Fruit fly (Drosophila melanogaster): ENCODE results near the gene CG12268.
A peak's percentile ranks its signal among the peaks of the same experiment; 100 is the strongest.

Gene CG12268

DNA sequence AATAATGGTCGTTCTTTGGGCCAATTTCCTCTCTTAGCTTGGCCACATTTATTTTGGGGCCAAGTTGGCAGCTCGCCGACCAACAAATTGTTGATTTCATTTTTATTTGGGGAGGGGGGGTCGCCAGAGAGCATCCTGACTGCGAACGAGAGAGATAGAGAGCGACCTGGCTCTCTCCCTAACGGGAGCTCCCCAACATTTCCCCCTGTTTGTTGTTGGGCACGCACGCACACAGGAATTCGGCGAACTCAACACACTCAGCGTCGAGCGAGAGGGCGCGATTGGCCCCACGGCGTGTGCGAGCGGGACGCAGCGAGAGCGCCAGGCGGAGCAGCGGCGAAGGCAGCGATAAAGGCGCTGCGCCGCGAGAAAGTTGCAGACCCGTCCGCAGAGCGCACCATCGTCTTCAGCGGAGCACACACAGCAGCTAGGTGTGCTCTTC, 14.6 kb upstream of the CG12268 start, which contains the start of gene CG31140 (continued):
- TF ChIP-seq Oaz (GFP tag; IDR thresholded peaks at IDR 0.05) (no peak), cato (GFP tag; optimal IDR thresholded peaks at IDR 0.05; ENCODE audit: borderline replicate concordance) (no peak), Aef1 (GFP tag; IDR thresholded peaks at IDR 0.05) (peak; percentile 41; the same call in 1 of the 3 replicates), her (GFP tag; optimal IDR thresholded peaks at IDR 0.05) (no peak), Max (GFP tag; optimal IDR thresholded peaks at IDR 0.05) (no peak), CG10462 (GFP tag; optimal IDR thresholded peaks at IDR 0.05) (no peak), kah (GFP tag; optimal IDR thresholded peaks at IDR 0.05) (peak; percentile 27), CG13894 (tag; optimal IDR thresholded peaks at IDR 0.05) (no peak), fu2 (GFP tag; optimal IDR thresholded peaks at IDR 0.05) (no peak), CG18619 (GFP tag; optimal IDR thresholded peaks at IDR 0.05) (no peak), Atf3 (GFP tag; optimal IDR thresholded peaks at IDR 0.05) (no peak), Bgb (GFP tag; IDR thresholded peaks at IDR 0.05; ENCODE audit: partially characterized antibody) (peak; percentile 30; the same call in 1 of the 2 replicates), ara (GFP tag; IDR thresholded peaks at IDR 0.05) (no peak), CG15073 (GFP tag; optimal IDR thresholded peaks at IDR 0.05) (no peak), CG14667 (GFP tag; IDR thresholded peaks at IDR 0.05) (no peak), disco-r (GFP tag; optimal IDR thresholded peaks at IDR 0.05) (no peak), dmrt99B (tag; optimal IDR thresholded peaks at IDR 0.05) (peak; percentile 7), NFAT (GFP tag; IDR thresholded peaks at IDR 0.05) (no peak), CG32772 (GFP tag; IDR thresholded peaks at IDR 0.05) (no peak), ro (GFP tag; IDR thresholded peaks at IDR 0.05) (no peak), CG11560 (tag; IDR thresholded peaks at IDR 0.05) (no peak), CG9215 (GFP tag; IDR thresholded peaks at IDR 0.05) (no peak), psq (GFP tag; optimal IDR thresholded peaks at IDR 0.05) (no peak), ind (GFP tag; optimal IDR thresholded peaks at IDR 0.05) (no peak), exex (tag; optimal IDR thresholded peaks at IDR 0.05) (no peak), lbe (GFP tag; optimal IDR thresholded peaks at IDR 0.05) (no peak), tin (GFP tag; optimal IDR thresholded peaks at IDR 0.05) (no peak), vfl (GFP tag; optimal IDR thresholded peaks at IDR 0.05) (no peak), CG1529 (GFP tag; optimal IDR thresholded peaks at IDR 0.05) (no peak), CG14014 (GFP tag; IDR thresholded peaks at IDR 0.05) (no peak), CG1647 (GFP tag; optimal IDR thresholded peaks at IDR 0.05) (no peak), CG6654 (GFP tag; optimal IDR thresholded peaks at IDR 0.05) (no peak), CG9876 (GFP tag; optimal IDR thresholded peaks at IDR 0.05) (no peak), gce (GFP tag; IDR thresholded peaks at IDR 0.05) (no peak), ac (GFP tag; optimal IDR thresholded peaks at IDR 0.05) (no peak), otp (GFP tag; IDR thresholded peaks at IDR 0.05) (0 out of 3 replicates have a peak, but pooled peaks have one; percentile 21), bsh (GFP tag; optimal IDR thresholded peaks at IDR 0.05) (peak in 1 of 2 experiments; percentile 38), dpn (GFP tag; optimal IDR thresholded peaks at IDR 0.05) (no peak), repo (GFP tag; optimal IDR thresholded peaks at IDR 0.05) (peak; percentile 0), Nf-YB (GFP tag; optimal IDR thresholded peaks at IDR 0.05) (no peak), NC2β (GFP tag; optimal IDR thresholded peaks at IDR 0.05) (no peak), Scr (GFP tag; IDR thresholded peaks at IDR 0.05; ENCODE audit: partially characterized antibody) (0 out of 2 replicates have a peak, but pooled peaks have one; percentile 14), nau (GFP tag; optimal IDR thresholded peaks at IDR 0.05) (peak; percentile 3), Lhr (GFP tag; optimal IDR thresholded peaks at IDR 0.05) (peak; percentile 7), H15 (GFP tag; IDR thresholded peaks at IDR 0.05) (no peak), Bteb2 (GFP tag; optimal IDR thresholded peaks at IDR 0.05) (no peak), CG8944 (GFP tag; optimal IDR thresholded peaks at IDR 0.05) (no peak), CG6254 (GFP tag; optimal IDR thresholded peaks at IDR 0.05) (peak; percentile 6), crp (GFP tag; optimal IDR thresholded peaks at IDR 0.05) (no peak), crc (GFP tag; optimal IDR thresholded peaks at IDR 0.05) (no peak), Atf-2 (GFP tag; optimal IDR thresholded peaks at IDR 0.05) (no peak), da (GFP tag; optimal IDR thresholded peaks at IDR 0.05) (no peak)

Measured in whole organism, embryonic.